Worm (Caenorhabditis elegans) whole organism, young adult: Measurements from ENCODE around the gene F13B12.7.

Source experiments
- B0336.3 ChIP-seq: fragments of 200-800 bp; sonication (Bioruptor generic); IDR thresholded peaks from 2 replicates; pipeline ENCODE4 v1.3.6; 2022; ENCODE audit warnings: missing genetic modification characterization, missing compliant biosample characterization
- C06A6.2 ChIP-seq: fragments of 200-800 bp; sonication (Bioruptor generic); conservative IDR thresholded peaks from 2 replicates; pipeline ENCODE4 v1.3.6; 2022; ENCODE audit warnings: missing genetic modification characterization, missing compliant biosample characterization
- F37B4.10 ChIP-seq: fragments of 200-800 bp; sonication (Bioruptor generic); IDR thresholded peaks from 2 replicates; pipeline ENCODE4 v1.3.6; 2022; ENCODE audit warnings: missing genetic modification characterization, missing compliant biosample characterization
- T07F8.4 ChIP-seq: sonication (generic microtip); optimal IDR thresholded peaks from 2 replicates; lab custom pipeline; 2016; ENCODE audit warnings: mild to moderate bottlenecking, missing genetic modification characterization, moderate library complexity, missing compliant biosample characterization
- ama-1 ChIP-seq, 3 experiments: fragments of 150-350 bp in 1 of 3; sonication (generic microtip) in 2 of 3; optimal IDR thresholded peaks; 2 replicates each; lab custom pipeline; 2014 to 2018; ENCODE audit warnings: missing biosample characterization in 2 of 3, missing genetic modification characterization in 2 of 3, missing genetic modification reagents in 2 of 3
- aptf-3 ChIP-seq: fragments of 200-800 bp; sonication (Bioruptor generic); IDR thresholded peaks from 2 replicates; pipeline ENCODE4 v1.3.6; 2022; ENCODE audit warnings: missing genetic modification characterization, missing compliant biosample characterization
- atf-7 ChIP-seq: sonication (generic microtip); optimal IDR thresholded peaks from 2 replicates; lab custom pipeline; 2017; ENCODE audit warnings: mild to moderate bottlenecking, missing genetic modification characterization, missing compliant biosample characterization
- athp-1 ChIP-seq: sonication (generic microtip); optimal IDR thresholded peaks from 2 replicates; lab custom pipeline; 2017; ENCODE audit warnings: mild to moderate bottlenecking, missing genetic modification characterization, missing compliant biosample characterization
- attf-3 ChIP-seq: fragments of 200-800 bp; sonication (Bioruptor generic); conservative IDR thresholded peaks from 2 replicates; pipeline ENCODE4 v1.3.6; 2022; ENCODE audit warnings: missing genetic modification reagents, missing genetic modification characterization, missing compliant biosample characterization
- attf-5 ChIP-seq: fragments of 200-800 bp; sonication (Bioruptor generic); optimal IDR thresholded peaks from 2 replicates; lab custom pipeline; 2018; ENCODE audit warnings: mild to moderate bottlenecking, missing genetic modification characterization, missing compliant biosample characterization
- attf-6 ChIP-seq: fragments of 200-800 bp; sonication (Bioruptor generic); IDR thresholded peaks from 2 replicates; pipeline ENCODE4 v1.3.6; 2022; ENCODE audit warnings: missing genetic modification reagents, missing genetic modification characterization, missing compliant biosample characterization
- bed-1 ChIP-seq: fragments of 200-800 bp; sonication (Bioruptor generic); IDR thresholded peaks from 2 replicates; pipeline ENCODE4 v1.3.6; 2022; ENCODE audit warnings: missing genetic modification reagents, missing genetic modification characterization, missing compliant biosample characterization
- ceh-58 ChIP-seq: fragments of 200-800 bp; sonication (Bioruptor generic); IDR thresholded peaks from 2 replicates; pipeline ENCODE4 v1.3.6; 2022; ENCODE audit warnings: missing genetic modification characterization, missing compliant biosample characterization
- ceh-91 ChIP-seq: fragments of 200-800 bp; sonication (Bioruptor generic); IDR thresholded peaks from 2 replicates; pipeline ENCODE4 v1.3.6; 2022; ENCODE audit warnings: missing genetic modification reagents, missing genetic modification characterization, missing compliant biosample characterization
- dox-1 ChIP-seq: fragments of 200-800 bp; sonication (Bioruptor generic); IDR thresholded peaks from 2 replicates; pipeline ENCODE4 v1.3.6; 2022; ENCODE audit warnings: missing genetic modification reagents, missing genetic modification characterization, missing compliant biosample characterization
- egl-18 ChIP-seq: fragments of 200-800 bp; sonication (Bioruptor generic); IDR thresholded peaks from 2 replicates; pipeline ENCODE4 v1.3.6; 2022; ENCODE audit warnings: missing genetic modification reagents, missing genetic modification characterization, missing compliant biosample characterization
- egrh-3 ChIP-seq: fragments of 200-800 bp; sonication (Bioruptor generic); IDR thresholded peaks from 2 replicates; pipeline ENCODE4 v1.3.6; 2022; ENCODE audit warnings: missing genetic modification reagents, missing genetic modification characterization, missing compliant biosample characterization
- ets-4 ChIP-seq: fragments of 200-800 bp; sonication (Bioruptor generic); optimal IDR thresholded peaks from 2 replicates; lab custom pipeline; 2018; ENCODE audit warnings: mild to moderate bottlenecking, missing genetic modification characterization, missing compliant biosample characterization
- fkh-3 ChIP-seq: sonication (generic microtip); optimal IDR thresholded peaks from 2 replicates; lab custom pipeline; 2016; ENCODE audit warnings: mild to moderate bottlenecking, missing genetic modification characterization, missing compliant biosample characterization
- hlh-26 ChIP-seq: fragments of 200-800 bp; sonication (Bioruptor generic); conservative IDR thresholded peaks from 2 replicates; pipeline ENCODE4 v1.3.6; 2022; ENCODE audit warnings: missing genetic modification reagents, missing genetic modification characterization, missing compliant biosample characterization
- hmg-1.2 ChIP-seq: fragments of 200-800 bp; sonication (Bioruptor generic); IDR thresholded peaks from 2 replicates; pipeline ENCODE4 v1.3.6; 2022; ENCODE audit warnings: missing genetic modification reagents, missing genetic modification characterization, missing compliant biosample characterization
- lag-1 ChIP-seq: fragments of 200-800 bp; sonication (Bioruptor generic); IDR thresholded peaks from 2 replicates; pipeline ENCODE4 v1.3.6; 2022; ENCODE audit warnings: missing genetic modification reagents, missing genetic modification characterization, missing compliant biosample characterization
- lin-35 ChIP-seq, 3 experiments: fragments of 150-350 bp in 2 of 3; sonication (generic microtip) in 1 of 3; optimal IDR thresholded peaks; 2 replicates each; lab custom pipeline; 2014 to 2018; ENCODE audit warnings: missing biosample characterization in 3 of 3, missing genetic modification characterization in 3 of 3, missing genetic modification reagents in 3 of 3
- madf-3 ChIP-seq: fragments of 200-800 bp; sonication (Bioruptor generic); IDR thresholded peaks from 2 replicates; pipeline ENCODE4 v1.3.6; 2022; ENCODE audit warnings: missing genetic modification reagents, missing genetic modification characterization, missing compliant biosample characterization
- madf-8 ChIP-seq: fragments of 200-800 bp; sonication (Bioruptor generic); conservative IDR thresholded peaks from 2 replicates; pipeline ENCODE4 v1.3.6; 2022; ENCODE audit warnings: missing genetic modification reagents, missing genetic modification characterization, missing compliant biosample characterization
- nfya-1 ChIP-seq: sonication (generic microtip); optimal IDR thresholded peaks from 2 replicates; lab custom pipeline; 2017; ENCODE audit warnings: antibody characterized with exemption, missing compliant biosample characterization, missing genetic modification characterization, borderline replicate concordance; ENCODE audit not compliant: insufficient read depth
- nfyb-1 ChIP-seq: fragments of 200-800 bp; sonication (Bioruptor generic); IDR thresholded peaks from 2 replicates; pipeline ENCODE4 v1.3.6; 2022; ENCODE audit warnings: missing genetic modification reagents, missing genetic modification characterization, missing compliant biosample characterization
- nhr-120 ChIP-seq: fragments of 200-800 bp; sonication (Bioruptor generic); IDR thresholded peaks from 2 replicates; pipeline ENCODE4 v1.3.6; 2022; ENCODE audit warnings: missing genetic modification characterization, missing compliant biosample characterization
- nhr-80 ChIP-seq: sonication (generic microtip); optimal IDR thresholded peaks from 2 replicates; lab custom pipeline; 2016; ENCODE audit warnings: missing genetic modification characterization, missing compliant biosample characterization
- nhr-90 ChIP-seq: sonication (generic microtip); optimal IDR thresholded peaks from 2 replicates; lab custom pipeline; 2016; ENCODE audit warnings: missing genotype, mild to moderate bottlenecking, missing genetic modification characterization, missing compliant biosample characterization
- rec-8 ChIP-seq, 2 experiments: sonication (generic microtip); optimal IDR thresholded peaks; 2 replicates each; lab custom pipeline; 2016; ENCODE audit warnings: mild to moderate bottlenecking in 2 of 2, missing genetic modification characterization in 2 of 2, missing genetic modification reagents in 2 of 2, missing genotype in 2 of 2, missing biosample characterization in 1 of 2, missing compliant biosample characterization in 1 of 2, moderate library complexity in 1 of 2
- sdz-38 ChIP-seq: sonication (generic microtip); optimal IDR thresholded peaks from 2 replicates; lab custom pipeline; 2016; ENCODE audit warnings: missing genotype, missing genetic modification characterization, missing compliant biosample characterization
- zfh-2 ChIP-seq: fragments of 200-800 bp; sonication (Bioruptor generic); conservative IDR thresholded peaks from 2 replicates; pipeline ENCODE4 v1.3.6; 2022; ENCODE audit warnings: missing genetic modification reagents, missing genetic modification characterization, missing compliant biosample characterization
- ztf-25 ChIP-seq: fragments of 200-800 bp; sonication (Bioruptor generic); IDR thresholded peaks from 2 replicates; pipeline ENCODE4 v1.3.6; 2022; ENCODE audit warnings: missing genetic modification reagents, missing genetic modification characterization, missing compliant biosample characterization

F13B12.7 gene

ce11 chrIV:10468662-10469061 is 25.1 kb downstream of the F13B12.7 start:
- TF ChIP-seq lag-1 (no peak), nhr-80 (tag; lab: Kevin White, UChicago) (peak; percentile 59)

ce11 chrIV:10469494-10469893 is 25.9 kb downstream of the F13B12.7 start, which contains the start of gene ugt-44:
Gene ugt-44 (plus strand): TSS chrIV:10469741.
- TF ChIP-seq attf-3 (GFP tag; lab: Robert Waterston, UW) = no peak
- TF ChIP-seq nhr-80 (tag; lab: Kevin White, UChicago) = peak; percentile 66
- no peak for TF ChIP-seq egrh-3 (GFP tag; lab: Robert Waterston, UW)
- no peak for TF ChIP-seq nfyb-1
- peak; percentile 40; the same call in 1 of the 2 replicates for TF ChIP-seq dox-1 (GFP tag; lab: Robert Waterston, UW)
- 0 out of 2 replicates have a peak, but pooled peaks have one; percentile 23 for TF ChIP-seq B0336.3
- TF ChIP-seq fkh-3 = no peak
- no peak for TF ChIP-seq ama-1 (optimal IDR thresholded peaks at IDR 0.05; lab: Kevin White, UChicago)
- TF ChIP-seq ama-1 (GFP tag; optimal IDR thresholded peaks at IDR 0.05; lab: Kevin White, UChicago) = no peak
- peak; percentile 71 for TF ChIP-seq ets-4 (GFP tag; lab: Kevin White, UChicago)
- no peak for TF ChIP-seq sdz-38 (tag; lab: Kevin White, UChicago)
- TF ChIP-seq atf-7 = peak; percentile 81

- TF ChIP-seq F37B4.10 (GFP tag; lab: Robert Waterston, UW) = no peak
- TF ChIP-seq hlh-26 (GFP tag; lab: Robert Waterston, UW) = no peak
- no peak for TF ChIP-seq C06A6.2 (GFP tag; lab: Robert Waterston, UW)
- TF ChIP-seq nfya-1 (tag; lab: Kevin White, UChicago) = no peak
- TF ChIP-seq zfh-2 (GFP tag; lab: Robert Waterston, UW) = no peak
- TF ChIP-seq athp-1 (tag; lab: Kevin White, UChicago) = no peak
Observed at ce11 chrIV:10472478-10472877, 28.9 kb downstream of the F13B12.7 start, which contains the start of gene bgnt-1.1. Gene bgnt-1.1 (plus strand): TSS chrIV:10472778.

- no peak for TF ChIP-seq madf-8 (GFP tag; lab: Robert Waterston, UW)
- TF ChIP-seq attf-5 (GFP tag; lab: Kevin White, UChicago) = no peak
- no peak for TF ChIP-seq attf-6 (GFP tag; lab: Robert Waterston, UW)
- no peak for TF ChIP-seq ztf-25 (GFP tag; lab: Robert Waterston, UW)
- no peak for TF ChIP-seq bed-1 (GFP tag; lab: Robert Waterston, UW)
- TF ChIP-seq egl-18 = no peak
- TF ChIP-seq lin-35 (GFP tag; optimal IDR thresholded peaks at IDR 0.05; lab: Kevin White, UChicago) = no peak
- no peak for TF ChIP-seq rec-8 (tag; optimal IDR thresholded peaks at IDR 0.05; lab: Kevin White, UChicago)
- no peak for TF ChIP-seq nhr-90 (tag; lab: Kevin White, UChicago)
- TF ChIP-seq nhr-120 (GFP tag; lab: Robert Waterston, UW) = no peak
- TF ChIP-seq madf-3 (GFP tag; lab: Robert Waterston, UW) = no peak
- no peak for TF ChIP-seq T07F8.4 (tag; lab: Kevin White, UChicago)
- no peak for TF ChIP-seq attf-3 (GFP tag; lab: Robert Waterston, UW)
- TF ChIP-seq hmg-1.2 = no peak
- no peak for TF ChIP-seq ceh-91 (GFP tag; lab: Robert Waterston, UW)
- TF ChIP-seq ceh-58 (GFP tag; lab: Robert Waterston, UW) = no peak
- no peak for TF ChIP-seq aptf-3 (GFP tag; lab: Robert Waterston, UW)
- TF ChIP-seq, all 124 proteins: peak for 0
Observed at ce11 chrIV:10475234-10475633, 31.6 kb downstream of the F13B12.7 start.
